Fruit fly (Drosophila melanogaster) whole organism: ENCODE results near the gene gogo.

Source experiments
- CG8478 ChIP-seq: fragments of >200 bp; optimal IDR thresholded peaks from 2 replicates; lab custom pipeline; 2018; ENCODE audit warnings: inconsistent platforms
- Dll ChIP-seq: fragments of >200 bp; optimal IDR thresholded peaks from 2 replicates; lab custom pipeline; 2017
- EcR ChIP-seq, 2 experiments: fragments of >200 bp; optimal IDR thresholded peaks; 2 replicates each; lab custom pipeline; 2017; ENCODE audit warnings: missing biosample characterization in 2 of 2, missing genetic modification characterization in 2 of 2, missing genetic modification reagents in 2 of 2
- pan ChIP-seq: fragments of >200 bp; optimal IDR thresholded peaks from 2 replicates; lab custom pipeline; 2017
- psq ChIP-seq: fragments of >200 bp; optimal IDR thresholded peaks from 2 replicates; lab custom pipeline; 2017

DNA sequence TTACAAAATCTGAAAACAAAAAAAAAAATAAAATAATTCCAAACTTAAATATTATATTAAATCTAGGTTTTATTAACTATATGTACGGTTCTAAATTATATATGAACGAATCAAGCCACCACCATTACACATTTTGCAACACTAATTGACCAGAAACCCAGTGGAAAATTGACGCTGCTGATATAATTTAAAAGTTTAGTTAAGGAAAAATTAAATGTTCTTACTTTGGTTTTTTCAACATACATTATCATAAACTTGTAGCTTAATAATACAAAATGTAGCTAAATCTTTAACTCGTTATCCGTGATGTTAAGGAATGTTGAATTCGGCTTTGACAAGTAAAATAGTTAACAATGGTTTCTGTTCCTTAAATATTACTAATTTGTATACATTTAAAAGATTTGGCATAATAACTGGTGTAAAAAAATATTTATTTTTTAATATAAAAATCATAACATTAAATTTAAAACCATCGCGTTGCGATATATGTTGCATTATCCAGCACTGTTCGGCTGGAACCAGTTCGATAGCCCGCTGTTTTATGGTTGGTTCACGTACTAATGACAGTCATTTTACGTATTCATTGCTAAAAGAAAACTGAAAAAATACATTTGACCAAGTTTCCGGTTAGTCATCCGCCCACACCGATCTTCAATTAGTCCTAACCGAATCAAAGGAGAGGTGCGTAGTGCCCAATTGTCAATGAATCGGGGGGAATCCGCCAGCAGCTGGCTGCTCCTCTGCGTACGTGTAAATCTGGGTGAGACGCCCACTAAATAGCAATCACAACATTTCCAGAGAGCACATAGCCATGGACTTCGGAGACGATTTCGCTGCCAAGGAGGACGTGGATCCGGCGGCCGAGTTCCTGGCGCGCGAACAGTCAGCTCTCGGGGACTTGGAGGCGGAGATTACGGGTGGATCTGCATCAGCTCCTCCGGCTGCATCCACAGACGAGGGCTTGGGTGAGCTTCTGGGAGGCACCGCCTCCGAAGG, 52.6 kb downstream of the gogo start:
- TF ChIP-seq pan (lab: Kevin White, UChicago) (no peak), Dll (lab: Kevin White, UChicago) (no peak), CG8478 (lab: Kevin White, UChicago) (no peak), EcR (GFP tag; optimal IDR thresholded peaks at IDR 0.05; lab: Kevin White, UChicago) (no peak), psq (lab: Kevin White, UChicago) (no peak)
